Fruit fly (Drosophila melanogaster): Measurements from ENCODE around the gene CG8086.

dm6 chr2L:8239032-8239650, 18.2 kb downstream of the CG8086 start:
- TF ChIP-seq CG11294 (GFP tag; IDR thresholded peaks at IDR 0.05) = no peak
- no peak for TF ChIP-seq CG7368 (GFP tag; optimal IDR thresholded peaks at IDR 0.05)
- TF ChIP-seq CG6163 (GFP tag; IDR thresholded peaks at IDR 0.05) = no peak
- TF ChIP-seq CG32006 (GFP tag; optimal IDR thresholded peaks at IDR 0.05) = no peak
- TF ChIP-seq fkh (GFP tag; optimal IDR thresholded peaks at IDR 0.05) = peak; percentile 80
- no peak for TF ChIP-seq svp (GFP tag)
- no peak for TF ChIP-seq Smox (GFP tag; optimal IDR thresholded peaks at IDR 0.05)
- no peak for TF ChIP-seq ss (GFP tag; optimal IDR thresholded peaks at IDR 0.05)
- TF ChIP-seq CG11762 (GFP tag; optimal IDR thresholded peaks at IDR 0.05; ENCODE audit: insufficient read depth) = no peak

All from whole organism, prepupa.